Worm (Caenorhabditis elegans) whole organism, early embryonic: Measurements from ENCODE around the gene akap-1.

Source experiments
- F13C5.2 ChIP-seq: sonication (generic microtip); optimal IDR thresholded peaks from 2 replicates; lab custom pipeline; 2017; ENCODE audit warnings: mild to moderate bottlenecking, missing genetic modification characterization, inconsistent platforms, missing compliant biosample characterization
- aly-1 ChIP-seq: sonication (generic microtip); optimal IDR thresholded peaks from 2 replicates; lab custom pipeline; 2016; ENCODE audit warnings: missing genetic modification characterization, missing compliant biosample characterization
- ama-1 ChIP-seq: fragments of 150-350 bp; optimal IDR thresholded peaks from 2 replicates; lab custom pipeline; 2014
- ets-7 ChIP-seq: sonication (generic microtip); optimal IDR thresholded peaks from 2 replicates; lab custom pipeline; 2016; ENCODE audit warnings: missing genotype, missing genetic modification characterization, missing compliant biosample characterization
- flt-1 ChIP-seq: fragments of 200-800 bp; sonication (Bioruptor generic); IDR thresholded peaks from 2 replicates; pipeline ENCODE4 v1.3.6; 2022; ENCODE audit warnings: missing genetic modification characterization, missing compliant biosample characterization
- pes-1 ChIP-seq: fragments of 200-800 bp; sonication (Bioruptor generic); IDR thresholded peaks from 2 replicates; pipeline ENCODE4 v1.3.6; 2022; ENCODE audit warnings: missing genetic modification reagents, missing genetic modification characterization, missing compliant biosample characterization
- tbx-37 ChIP-seq: fragments of 200-800 bp; sonication (Bioruptor generic); conservative IDR thresholded peaks from 2 replicates; pipeline ENCODE4 v1.3.6; 2022; ENCODE audit warnings: missing genetic modification reagents, missing genetic modification characterization, missing compliant biosample characterization

DNA sequence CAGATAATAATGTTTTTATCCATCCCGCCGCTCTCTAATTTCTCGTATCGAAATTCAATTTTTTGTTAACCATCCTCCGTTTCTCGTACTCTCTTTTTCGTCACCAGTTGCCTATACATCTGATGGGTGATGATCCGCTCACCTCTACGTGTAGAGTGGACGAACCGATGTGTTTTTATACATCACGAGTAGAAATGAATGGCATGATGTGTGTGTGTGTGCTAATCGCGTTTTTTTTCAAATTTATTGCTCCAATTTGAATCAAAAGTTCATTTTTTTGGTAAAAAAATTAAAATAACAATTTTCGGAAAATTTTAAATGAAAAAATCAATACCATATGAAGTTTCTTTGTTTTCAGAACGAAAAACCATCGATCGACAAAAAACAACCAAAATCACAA, 2.8 kb downstream of the akap-1 start:
- TF ChIP-seq ets-7 (tag; lab: Kevin White, UChicago) (no peak), ama-1 (lab: Kevin White, UChicago) (no peak), flt-1 (GFP tag; lab: Robert Waterston, UW) (no peak), pes-1 (no peak), tbx-37 (GFP tag; lab: Robert Waterston, UW) (no peak), F13C5.2 (no peak), aly-1 (no peak)
